Worm (Caenorhabditis elegans) whole organism, L1 larva: ENCODE data around the gene T27E4.1.

ENCODE experiments used
- ama-1 ChIP-seq: fragments of 150-350 bp; optimal IDR thresholded peaks from 2 replicates; lab custom pipeline; 2014
- nhr-71 ChIP-seq: sonication (generic microtip); optimal IDR thresholded peaks from 2 replicates; lab custom pipeline; 2016; ENCODE audit warnings: mild to moderate bottlenecking, missing genetic modification characterization, moderate library complexity, missing compliant biosample characterization
- nhr-90 ChIP-seq: sonication (generic microtip); optimal IDR thresholded peaks from 2 replicates; lab custom pipeline; 2016; ENCODE audit warnings: mild to moderate bottlenecking, missing genetic modification characterization, missing compliant biosample characterization; ENCODE audit not compliant: poor library complexity

- no peak for TF ChIP-seq nhr-71 (tag; lab: Kevin White, UChicago)
- TF ChIP-seq nhr-90: no peak
- no peak for TF ChIP-seq ama-1 (lab: Kevin White, UChicago)
Observed at ce11 chrV:9097213-9097612, 5.1 kb downstream of the T27E4.1 start.
